Worm (Caenorhabditis elegans) whole organism, early embryonic: ENCODE results near the gene B0303.4.

Source experiments
- B0310.2 ChIP-seq: sonication (generic microtip); optimal IDR thresholded peaks from 2 replicates; lab custom pipeline; 2016; ENCODE audit warnings: mild to moderate bottlenecking, missing genetic modification characterization, missing compliant biosample characterization
- aly-1 ChIP-seq: sonication (generic microtip); optimal IDR thresholded peaks from 2 replicates; lab custom pipeline; 2016; ENCODE audit warnings: missing genetic modification characterization, missing compliant biosample characterization
- ama-1 ChIP-seq: fragments of 150-350 bp; optimal IDR thresholded peaks from 2 replicates; lab custom pipeline; 2014
- ets-7 ChIP-seq: sonication (generic microtip); optimal IDR thresholded peaks from 2 replicates; lab custom pipeline; 2016; ENCODE audit warnings: missing genotype, missing genetic modification characterization, missing compliant biosample characterization
- hmbx-1 ChIP-seq: sonication (generic microtip); optimal IDR thresholded peaks from 2 replicates; lab custom pipeline; 2016; ENCODE audit warnings: mild to moderate bottlenecking, missing genetic modification characterization, missing compliant biosample characterization
- hmg-4 ChIP-seq: fragments of 200-800 bp; sonication (Bioruptor generic); optimal IDR thresholded peaks from 2 replicates; lab custom pipeline; 2018; ENCODE audit warnings: mild to moderate bottlenecking, missing genetic modification characterization, missing compliant biosample characterization
- pes-1 ChIP-seq: fragments of 200-800 bp; sonication (Bioruptor generic); IDR thresholded peaks from 2 replicates; pipeline ENCODE4 v1.3.6; 2022; ENCODE audit warnings: missing genetic modification reagents, missing genetic modification characterization, missing compliant biosample characterization
- scrt-1 ChIP-seq: fragments of 200-800 bp; sonication (Bioruptor generic); IDR thresholded peaks from 2 replicates; pipeline ENCODE4 v1.3.6; 2022; ENCODE audit warnings: missing genetic modification characterization, missing compliant biosample characterization
- sea-1 ChIP-seq: fragments of 200-800 bp; sonication (Bioruptor generic); conservative IDR thresholded peaks from 2 replicates; pipeline ENCODE4 v1.3.6; 2022; ENCODE audit warnings: missing genetic modification characterization, missing compliant biosample characterization
- tbx-11 ChIP-seq: fragments of 200-800 bp; sonication (Bioruptor generic); IDR thresholded peaks from 2 replicates; pipeline ENCODE4 v1.3.6; 2022; ENCODE audit warnings: missing genetic modification characterization, missing compliant biosample characterization
- tbx-37 ChIP-seq: fragments of 200-800 bp; sonication (Bioruptor generic); conservative IDR thresholded peaks from 2 replicates; pipeline ENCODE4 v1.3.6; 2022; ENCODE audit warnings: missing genetic modification reagents, missing genetic modification characterization, missing compliant biosample characterization
- tra-4 ChIP-seq: sonication (generic microtip); optimal IDR thresholded peaks from 2 replicates; lab custom pipeline; 2017; ENCODE audit warnings: missing genetic modification characterization, missing compliant biosample characterization

DNA sequence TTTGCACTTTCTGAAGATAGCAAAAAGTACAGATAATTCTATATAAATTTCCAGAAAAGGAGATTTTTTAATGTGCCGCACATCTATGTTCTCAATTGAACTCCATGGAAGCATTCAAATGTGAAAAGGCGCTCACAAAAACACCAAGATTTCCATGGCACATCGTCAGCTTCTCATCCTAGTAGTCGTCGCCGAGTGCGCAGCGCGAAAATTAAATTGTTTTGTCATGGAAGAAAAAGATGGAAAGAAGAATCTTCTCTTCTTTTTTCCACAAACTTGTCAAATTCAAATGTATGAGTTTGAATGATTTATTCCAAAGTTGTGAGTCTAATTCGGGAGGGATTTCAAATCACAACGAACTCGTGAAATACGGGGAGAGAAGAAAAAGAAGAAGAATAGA, 47.7 kb downstream of the B0303.4 start:
- TF ChIP-seq ama-1 (lab: Kevin White, UChicago) (no peak), B0310.2 (tag; lab: Kevin White, UChicago) (no peak), aly-1 (tag; lab: Kevin White, UChicago) (no peak), hmbx-1 (tag; lab: Kevin White, UChicago) (no peak), scrt-1 (GFP tag; lab: Robert Waterston, UW) (no peak), ets-7 (no peak), tbx-11 (GFP tag; lab: Robert Waterston, UW) (no peak), sea-1 (no peak), pes-1 (GFP tag; lab: Robert Waterston, UW) (no peak), tbx-37 (GFP tag; lab: Robert Waterston, UW) (no peak), hmg-4 (GFP tag; lab: Kevin White, UChicago) (no peak), tra-4 (tag; lab: Kevin White, UChicago) (no peak)
